Worm (Caenorhabditis elegans): ENCODE results near the gene T03F6.4.
"Not testable (repeated sequence)": the region's sequence is repeated elsewhere in the genome, so short reads cannot be mapped to it uniquely, and the experiment has no call there.

T03F6.4 gene

ce11 chrIII:13393647-13394046 is 7.7 kb downstream of the T03F6.4 start, which contains the start of gene qdpr-1:
TSS of gene qdpr-1 (plus strand) at chrIII:13393910.
- TF ChIP-seq nhr-25 (tag; optimal IDR thresholded peaks at IDR 0.05) (peak; percentile 33), elt-3 (tag; optimal IDR thresholded peaks at IDR 0.05) (peak in 1 of 3 experiments; percentile 37), ceh-16 (tag; optimal IDR thresholded peaks at IDR 0.05) (no peak)

DNA sequence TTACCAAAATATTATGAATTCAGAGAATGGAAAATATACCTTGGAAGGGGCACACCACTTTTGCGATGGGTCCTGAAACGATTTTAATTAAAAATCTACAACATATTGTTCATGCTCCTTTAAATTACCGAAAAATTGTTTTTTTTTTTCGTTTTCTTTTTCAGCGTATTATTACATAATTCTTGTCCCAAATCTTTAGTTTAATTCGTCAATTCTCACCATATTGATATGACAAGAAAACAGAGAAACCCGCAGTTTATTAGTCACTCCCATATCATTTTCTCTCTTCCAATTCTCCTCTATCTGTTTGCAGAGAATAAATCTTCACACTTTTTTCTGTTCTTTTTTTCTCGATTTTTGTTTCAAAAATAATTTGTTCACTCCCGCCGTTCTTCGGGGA is 9.3 kb downstream of the T03F6.4 start, which contains the start of gene F11F1.1:
F11F1.1 (plus strand) TSS at position 301 of the 400 bp plus-strand sequence.
- no peak for TF ChIP-seq mdl-1 (tag; optimal IDR thresholded peaks at IDR 0.05)
- no peak for TF ChIP-seq lin-15B (tag; optimal IDR thresholded peaks at IDR 0.05)
- no peak for TF ChIP-seq nhr-237 (tag; optimal IDR thresholded peaks at IDR 0.05)
- no peak for TF ChIP-seq egl-5 (tag; optimal IDR thresholded peaks at IDR 0.05)

- not testable (repeated sequence) for TF ChIP-seq nhr-23, aly-2, nhr-67 (tag; optimal IDR thresholded peaks at IDR 0.05)
Measured at ce11 chrIII:13401673-13402258, 15.8 kb downstream of the T03F6.4 start, which contains the start of the genes srlf-9 and srlf-10. TSS of gene srlf-9 (minus strand) at chrIII:13401773. TSS of gene srlf-10 (plus strand) at chrIII:13402208.

ce11 chrIII:13402934-13403333 is 17.0 kb downstream of the T03F6.4 start, which contains the start of gene mig-18:
TSS of gene mig-18 (plus strand) at chrIII:13403234.
- TF ChIP-seq R02D3.7 (tag; optimal IDR thresholded peaks at IDR 0.05) = no peak
- TF ChIP-seq nhr-237 (tag; optimal IDR thresholded peaks at IDR 0.05) = no peak
- no peak for TF ChIP-seq ama-1 (optimal IDR thresholded peaks at IDR 0.05)
- no peak for TF ChIP-seq ceh-9 (tag; optimal IDR thresholded peaks at IDR 0.05)
- no peak for TF ChIP-seq nhr-76 (tag; optimal IDR thresholded peaks at IDR 0.05)
- no peak for TF ChIP-seq ztf-11 (tag; optimal IDR thresholded peaks at IDR 0.05)
- no peak for TF ChIP-seq skn-1 (tag; optimal IDR thresholded peaks at IDR 0.05)
- no peak for TF ChIP-seq nhr-25 (tag; optimal IDR thresholded peaks at IDR 0.05)
- TF ChIP-seq egl-27 (tag; optimal IDR thresholded peaks at IDR 0.05) = no peak
- no peak for TF ChIP-seq eor-1 (tag; optimal IDR thresholded peaks at IDR 0.05)
- TF ChIP-seq elt-3 (tag; optimal IDR thresholded peaks at IDR 0.05) = no peak
- TF ChIP-seq aly-2 (tag; optimal IDR thresholded peaks at IDR 0.05) = no peak
- no peak for TF ChIP-seq lin-15B (tag; optimal IDR thresholded peaks at IDR 0.05)
- TF ChIP-seq nhr-11 (tag; optimal IDR thresholded peaks at IDR 0.05) = no peak
- TF ChIP-seq sea-2 (GFP tag; optimal IDR thresholded peaks at IDR 0.05) = no peak
- TF ChIP-seq pqm-1 (tag; optimal IDR thresholded peaks at IDR 0.05) = no peak
- TF ChIP-seq mdl-1 (tag; optimal IDR thresholded peaks at IDR 0.05) = no peak
- TF ChIP-seq nhr-67 (tag; optimal IDR thresholded peaks at IDR 0.05) = no peak
- TF ChIP-seq snpc-4 (tag; optimal IDR thresholded peaks at IDR 0.05) = no peak
- TF ChIP-seq hmg-11 (tag; optimal IDR thresholded peaks at IDR 0.05) = no peak

- TF ChIP-seq ceh-28 (tag; optimal IDR thresholded peaks at IDR 0.05) = no peak
Measured at ce11 chrIII:13404418-13404817, 18.5 kb downstream of the T03F6.4 start, which contains the start of gene ttr-52. TSS of gene ttr-52 (plus strand) at chrIII:13404718.

ce11 chrIII:13405504-13405903 is 19.6 kb downstream of the T03F6.4 start, which contains the start of gene nas-1:
TSS of gene nas-1 (plus strand) at chrIII:13405804.
- TF ChIP-seq lin-39 (tag; optimal IDR thresholded peaks at IDR 0.05) (no peak), fos-1 (tag; optimal IDR thresholded peaks at IDR 0.05) (no peak), aly-2 (tag; optimal IDR thresholded peaks at IDR 0.05) (no peak), daf-12 (tag; optimal IDR thresholded peaks at IDR 0.05) (no peak), nhr-76 (tag; optimal IDR thresholded peaks at IDR 0.05) (no peak), ztf-4 (tag; optimal IDR thresholded peaks at IDR 0.05) (no peak), jun-1 (tag; optimal IDR thresholded peaks at IDR 0.05) (no peak), elt-1 (tag; optimal IDR thresholded peaks at IDR 0.05) (no peak), R02D3.7 (tag; optimal IDR thresholded peaks at IDR 0.05) (no peak), nhr-67 (tag; optimal IDR thresholded peaks at IDR 0.05) (no peak), nhr-11 (tag; optimal IDR thresholded peaks at IDR 0.05) (no peak), fkh-2 (tag; optimal IDR thresholded peaks at IDR 0.05) (no peak), pqm-1 (tag; optimal IDR thresholded peaks at IDR 0.05) (no peak), unc-39 (tag; optimal IDR thresholded peaks at IDR 0.05) (no peak), skn-1 (tag; optimal IDR thresholded peaks at IDR 0.05) (no peak), nfya-1 (tag; optimal IDR thresholded peaks at IDR 0.05; ENCODE audit: insufficient read depth) (no peak), sea-2 (GFP tag; optimal IDR thresholded peaks at IDR 0.05) (no peak), ceh-82 (tag; optimal IDR thresholded peaks at IDR 0.05) (no peak), eor-1 (tag; optimal IDR thresholded peaks at IDR 0.05) (no peak)
